Worm (Caenorhabditis elegans): ENCODE measurements around the gene T23F6.3.
"Not testable (repeated sequence)": the region's sequence is repeated elsewhere in the genome, so short reads cannot be mapped to it uniquely, and the experiment has no call there.

The T23F6.3 gene

DNA sequence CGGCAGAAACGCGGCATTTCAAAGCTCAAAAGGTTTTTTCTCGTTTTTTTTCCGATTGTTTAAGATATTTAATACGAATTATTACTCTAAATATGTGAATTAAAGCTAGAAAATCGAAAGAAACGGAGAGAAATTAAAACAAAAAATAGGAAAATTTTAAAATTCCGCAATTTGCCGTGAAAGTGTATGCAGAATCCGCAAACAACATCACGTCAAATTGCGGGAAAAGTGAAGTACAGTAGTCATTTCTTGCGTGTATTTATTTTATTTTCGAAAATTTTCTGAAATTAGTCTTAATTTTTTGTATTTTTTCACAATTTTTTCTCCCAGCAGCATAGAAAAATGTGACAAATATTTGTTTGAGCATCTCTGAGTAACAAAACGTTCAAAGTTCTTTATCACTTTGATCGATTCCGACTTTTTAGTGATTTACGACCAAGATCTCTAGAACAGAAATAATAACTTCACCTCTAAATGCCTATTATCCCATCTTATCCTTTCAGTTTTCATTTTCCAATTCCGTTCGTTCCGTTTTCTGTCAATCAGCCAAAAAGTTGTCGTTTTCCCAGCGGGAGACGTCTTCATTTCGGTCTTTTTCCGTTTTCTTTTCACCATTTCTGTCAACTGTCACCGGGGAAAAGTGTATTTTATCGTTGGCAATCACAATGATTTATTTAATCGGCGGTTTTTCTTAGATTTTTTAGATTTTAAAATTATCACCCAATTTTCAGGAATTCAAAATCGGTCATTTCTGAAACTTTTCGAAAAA is 39.5 kb downstream of the T23F6.3 start:
- no peak for TF ChIP-seq ceh-45 (GFP tag; IDR thresholded peaks at IDR 0.05)

DNA sequence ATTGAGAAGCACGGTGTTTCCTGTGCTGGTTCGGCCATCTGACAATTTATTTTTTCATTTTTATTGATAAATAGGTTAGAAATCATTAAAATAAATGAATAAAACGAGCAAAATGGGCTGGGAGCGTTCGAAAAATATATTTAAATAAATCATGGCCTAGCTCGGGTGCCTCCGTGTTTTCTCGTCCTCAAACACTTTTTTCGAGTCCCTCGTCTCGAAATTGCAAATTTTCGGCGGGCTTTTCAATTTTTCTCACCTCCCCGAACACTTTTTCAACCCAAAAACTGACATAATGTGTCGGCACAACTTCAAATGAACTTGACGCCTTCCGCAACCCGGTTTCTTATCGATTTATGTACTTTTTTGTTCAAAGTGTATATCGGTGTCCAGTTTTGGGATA is 40.2 kb downstream of the T23F6.3 start, which contains the start of gene prmt-9:
prmt-9 (minus strand) TSS at position 38 of the 400 bp plus-strand sequence.
- TF ChIP-seq ttx-3 (tag; optimal IDR thresholded peaks at IDR 0.05) (no peak), ama-1 (optimal IDR thresholded peaks at IDR 0.05) (no peak), C08G9.2 (tag; optimal IDR thresholded peaks at IDR 0.05) (peak; percentile 28), hlh-8 (tag; optimal IDR thresholded peaks at IDR 0.05) (no peak), lin-11 (tag; optimal IDR thresholded peaks at IDR 0.05) (no peak), C38D4.7 (GFP tag; optimal IDR thresholded peaks at IDR 0.05) (no peak), ceh-31 (tag; optimal IDR thresholded peaks at IDR 0.05) (peak; percentile 51), unc-42 (tag; optimal IDR thresholded peaks at IDR 0.05) (no peak), ets-4 (tag; optimal IDR thresholded peaks at IDR 0.05) (no peak), ceh-30 (tag; optimal IDR thresholded peaks at IDR 0.05) (no peak)

DNA sequence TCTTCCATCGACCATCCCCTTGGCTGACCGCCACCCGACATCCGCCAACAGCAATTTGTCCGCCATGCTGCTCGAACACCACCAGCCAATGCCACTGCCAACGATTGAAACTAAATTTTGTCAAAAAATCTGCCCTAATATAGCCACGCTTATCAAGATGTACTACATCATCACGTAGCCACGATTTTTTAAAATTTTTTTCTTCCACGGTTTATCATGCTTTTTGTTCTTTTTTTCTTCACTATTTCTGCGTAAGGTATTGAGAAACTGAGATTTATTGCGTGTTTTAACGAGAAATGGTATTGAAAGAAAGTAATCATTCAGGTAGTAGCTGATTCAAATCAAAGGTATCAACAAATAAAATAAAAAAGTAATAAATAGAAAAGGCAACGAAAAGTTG is 47.4 kb downstream of the T23F6.3 start, which contains the start of gene T23B5.6:
T23B5.6 (minus strand) TSS at position 101 of the 400 bp plus-strand sequence.
- TF ChIP-seq fkh-10 (GFP tag; optimal IDR thresholded peaks at IDR 0.05); pha-4 (tag; optimal IDR thresholded peaks at IDR 0.05); ceh-24 (tag; optimal IDR thresholded peaks at IDR 0.05): not testable (repeated sequence)

- TF ChIP-seq ceh-6 (GFP tag; optimal IDR thresholded peaks at IDR 0.05) (no peak), madf-2 (tag; optimal IDR thresholded peaks at IDR 0.05) (no peak)
Measured at ce11 chrIV:12674700-12675099, 49.9 kb downstream of the T23F6.3 start, which contains the start of gene T23B5.4. T23B5.4 (plus strand) TSS chrIV:12675000.
